Worm (Caenorhabditis elegans) whole organism, young adult: ENCODE results near the gene msp-56.

Source experiments
- B0261.1 ChIP-seq: sonication (generic microtip); optimal IDR thresholded peaks from 2 replicates; lab custom pipeline; 2016; ENCODE audit warnings: mild to moderate bottlenecking, missing genetic modification characterization, moderate library complexity, missing compliant biosample characterization
- ama-1 ChIP-seq, 3 experiments: fragments of 150-350 bp in 1 of 3; sonication (generic microtip) in 2 of 3; optimal IDR thresholded peaks; 2 replicates each; lab custom pipeline; 2014 to 2018; ENCODE audit warnings: missing biosample characterization in 2 of 3, missing genetic modification characterization in 2 of 3, missing genetic modification reagents in 2 of 3
- lin-35 ChIP-seq, 3 experiments: fragments of 150-350 bp in 2 of 3; sonication (generic microtip) in 1 of 3; optimal IDR thresholded peaks; 2 replicates each; lab custom pipeline; 2014 to 2018; ENCODE audit warnings: missing biosample characterization in 3 of 3, missing genetic modification characterization in 3 of 3, missing genetic modification reagents in 3 of 3
- mel-28 ChIP-seq: sonication (generic microtip); optimal IDR thresholded peaks from 2 replicates; lab custom pipeline; 2016; ENCODE audit warnings: borderline replicate concordance, mild to moderate bottlenecking, missing genetic modification characterization, missing compliant biosample characterization
- nhr-27 ChIP-seq: fragments of 200-800 bp; sonication (Bioruptor generic); optimal IDR thresholded peaks from 2 replicates; lab custom pipeline; 2018; ENCODE audit warnings: mild to moderate bottlenecking, missing genetic modification characterization, moderate library complexity, missing compliant biosample characterization
- sdz-38 ChIP-seq: sonication (generic microtip); optimal IDR thresholded peaks from 2 replicates; lab custom pipeline; 2016; ENCODE audit warnings: missing genotype, missing genetic modification characterization, missing compliant biosample characterization
- unc-130 ChIP-seq: sonication (generic microtip); optimal IDR thresholded peaks from 2 replicates; lab custom pipeline; 2016; ENCODE audit warnings: missing genetic modification reagents, missing genetic modification characterization, missing compliant biosample characterization
- unc-62 ChIP-seq: fragments of 150-350 bp; optimal IDR thresholded peaks from 2 replicates; lab custom pipeline; 2014; ENCODE audit warnings: missing biosample characterization, missing genetic modification reagents, missing genetic modification characterization
- ztf-18 ChIP-seq: sonication (generic microtip); optimal IDR thresholded peaks from 2 replicates; lab custom pipeline; 2016; ENCODE audit warnings: missing genotype, mild to moderate bottlenecking, missing genetic modification characterization, missing compliant biosample characterization

DNA sequence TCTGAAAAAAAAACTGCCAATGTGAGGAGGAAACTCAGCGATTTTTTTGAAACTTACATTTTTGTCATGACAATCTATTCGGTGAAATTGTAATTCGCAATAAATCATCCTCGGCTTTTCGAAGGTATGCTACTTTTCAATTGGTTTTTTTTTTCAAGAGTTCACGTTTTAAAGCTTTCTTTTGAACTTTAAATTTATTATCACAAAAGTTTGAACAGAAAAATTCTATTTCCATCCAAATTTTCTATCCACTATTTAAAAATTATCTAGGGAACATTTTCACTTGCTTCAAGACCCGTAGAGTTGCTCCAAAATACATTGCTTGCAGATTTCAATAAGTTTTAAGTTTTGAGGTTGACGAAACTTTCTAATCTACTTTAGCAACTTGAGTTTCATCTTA is 5.2 kb downstream of the msp-56 start, which contains the start of gene K07F5.6:
- no peak for TF ChIP-seq B0261.1
- TF ChIP-seq sdz-38 (tag; lab: Kevin White, UChicago): no peak
- TF ChIP-seq unc-62 (GFP tag; lab: Kevin White, UChicago): no peak
- TF ChIP-seq unc-130: no peak
- TF ChIP-seq lin-35 (GFP tag; optimal IDR thresholded peaks at IDR 0.05; lab: Kevin White, UChicago): no peak
- no peak for TF ChIP-seq nhr-27 (tag; lab: Kevin White, UChicago)
- TF ChIP-seq ztf-18 (tag; lab: Kevin White, UChicago): no peak
- TF ChIP-seq mel-28 (tag; lab: Kevin White, UChicago): no peak
- no peak for TF ChIP-seq ama-1 (optimal IDR thresholded peaks at IDR 0.05; lab: Kevin White, UChicago)
- no peak for TF ChIP-seq ama-1 (GFP tag; optimal IDR thresholded peaks at IDR 0.05; lab: Kevin White, UChicago)
